Worm (Caenorhabditis elegans) whole organism, young adult: Measurements from ENCODE around the gene srh-270.

Experiments
- B0336.3 ChIP-seq: fragments of 200-800 bp; sonication (Bioruptor generic); IDR thresholded peaks from 2 replicates; pipeline ENCODE4 v1.3.6; 2022; ENCODE audit warnings: missing genetic modification characterization, missing compliant biosample characterization
- C17E4.6 ChIP-seq: fragments of 200-800 bp; sonication (Bioruptor generic); IDR thresholded peaks from 2 replicates; pipeline ENCODE4 v1.3.6; 2022; ENCODE audit warnings: missing genetic modification reagents, missing genetic modification characterization, missing compliant biosample characterization
- D2030.7 ChIP-seq: fragments of 200-800 bp; sonication (Bioruptor generic); IDR thresholded peaks from 2 replicates; pipeline ENCODE4 v1.3.6; 2022; ENCODE audit warnings: missing genetic modification reagents, missing genetic modification characterization, missing compliant biosample characterization
- F22D6.2 ChIP-seq: sonication (generic microtip); optimal IDR thresholded peaks from 2 replicates; lab custom pipeline; 2016; ENCODE audit warnings: mild to moderate bottlenecking, missing genetic modification characterization, missing compliant biosample characterization
- F37B4.10 ChIP-seq: fragments of 200-800 bp; sonication (Bioruptor generic); IDR thresholded peaks from 2 replicates; pipeline ENCODE4 v1.3.6; 2022; ENCODE audit warnings: missing genetic modification characterization, missing compliant biosample characterization
- F49E8.2 ChIP-seq: sonication (generic microtip); optimal IDR thresholded peaks from 3 replicates; lab custom pipeline; 2017; ENCODE audit warnings: missing genetic modification characterization, mild to moderate bottlenecking, missing compliant biosample characterization, antibody characterized with exemption, moderate library complexity; ENCODE audit not compliant: insufficient read depth
- K12H6.12 ChIP-seq: fragments of 200-800 bp; sonication (Bioruptor generic); optimal IDR thresholded peaks from 2 replicates; lab custom pipeline; 2018; ENCODE audit warnings: mild to moderate bottlenecking, missing genetic modification characterization, missing compliant biosample characterization
- Y56A3A.18 ChIP-seq: fragments of 200-800 bp; sonication (Bioruptor generic); IDR thresholded peaks from 2 replicates; pipeline ENCODE4 v1.3.6; 2022; ENCODE audit warnings: missing genetic modification reagents, missing genetic modification characterization, missing compliant biosample characterization
- ZK185.1 ChIP-seq: sonication (generic microtip); optimal IDR thresholded peaks from 2 replicates; lab custom pipeline; 2016; ENCODE audit warnings: mild to moderate bottlenecking, missing genetic modification characterization, missing compliant biosample characterization; ENCODE audit not compliant: poor library complexity, severe bottlenecking
- ama-1 ChIP-seq, 3 experiments: fragments of 150-350 bp in 1 of 3; sonication (generic microtip) in 2 of 3; optimal IDR thresholded peaks; 2 replicates each; lab custom pipeline; 2014 to 2018; ENCODE audit warnings: missing biosample characterization in 2 of 3, missing genetic modification characterization in 2 of 3, missing genetic modification reagents in 2 of 3
- aptf-2 ChIP-seq: fragments of 200-800 bp; sonication (Bioruptor generic); conservative IDR thresholded peaks from 2 replicates; pipeline ENCODE4 v1.3.6; 2022; ENCODE audit warnings: missing genetic modification reagents, missing genetic modification characterization, missing compliant biosample characterization
- attf-3 ChIP-seq: fragments of 200-800 bp; sonication (Bioruptor generic); conservative IDR thresholded peaks from 2 replicates; pipeline ENCODE4 v1.3.6; 2022; ENCODE audit warnings: missing genetic modification reagents, missing genetic modification characterization, missing compliant biosample characterization
- attf-5 ChIP-seq: fragments of 200-800 bp; sonication (Bioruptor generic); optimal IDR thresholded peaks from 2 replicates; lab custom pipeline; 2018; ENCODE audit warnings: mild to moderate bottlenecking, missing genetic modification characterization, missing compliant biosample characterization
- ceh-27 ChIP-seq: fragments of 200-800 bp; sonication (Bioruptor generic); optimal IDR thresholded peaks from 2 replicates; lab custom pipeline; 2018; ENCODE audit warnings: mild to moderate bottlenecking, missing genetic modification characterization, moderate library complexity, missing compliant biosample characterization
- ceh-40 ChIP-seq: fragments of 200-800 bp; sonication (Bioruptor generic); IDR thresholded peaks from 2 replicates; pipeline ENCODE4 v1.3.6; 2022; ENCODE audit warnings: missing genetic modification characterization, missing compliant biosample characterization
- ceh-79 ChIP-seq: sonication (generic microtip); optimal IDR thresholded peaks from 2 replicates; lab custom pipeline; 2017; ENCODE audit warnings: mild to moderate bottlenecking, missing genetic modification characterization, missing compliant biosample characterization
- ceh-91 ChIP-seq: fragments of 200-800 bp; sonication (Bioruptor generic); IDR thresholded peaks from 2 replicates; pipeline ENCODE4 v1.3.6; 2022; ENCODE audit warnings: missing genetic modification reagents, missing genetic modification characterization, missing compliant biosample characterization
- dpff-1 ChIP-seq: sonication (generic microtip); optimal IDR thresholded peaks from 2 replicates; lab custom pipeline; 2017; ENCODE audit warnings: mild to moderate bottlenecking, missing genetic modification characterization, missing compliant biosample characterization
- dpl-1 ChIP-seq: fragments of 150-350 bp; optimal IDR thresholded peaks from 2 replicates; lab custom pipeline; 2014; ENCODE audit warnings: missing biosample characterization, missing genetic modification reagents, missing genetic modification characterization
- efl-1 ChIP-seq: fragments of 150-350 bp; optimal IDR thresholded peaks from 2 replicates; lab custom pipeline; 2014; ENCODE audit warnings: missing biosample characterization, missing genetic modification reagents, missing genetic modification characterization
- egl-18 ChIP-seq: fragments of 200-800 bp; sonication (Bioruptor generic); IDR thresholded peaks from 2 replicates; pipeline ENCODE4 v1.3.6; 2022; ENCODE audit warnings: missing genetic modification reagents, missing genetic modification characterization, missing compliant biosample characterization
- fkh-3 ChIP-seq: sonication (generic microtip); optimal IDR thresholded peaks from 2 replicates; lab custom pipeline; 2016; ENCODE audit warnings: mild to moderate bottlenecking, missing genetic modification characterization, missing compliant biosample characterization
- gei-17 ChIP-seq: fragments of 200-800 bp; sonication (Bioruptor generic); optimal IDR thresholded peaks from 2 replicates; lab custom pipeline; 2018; ENCODE audit warnings: mild to moderate bottlenecking, missing genetic modification characterization, missing compliant biosample characterization
- hlh-12 ChIP-seq: sonication (generic microtip); optimal IDR thresholded peaks from 2 replicates; lab custom pipeline; 2016; ENCODE audit warnings: missing genetic modification characterization, missing compliant biosample characterization
- hlh-26 ChIP-seq: fragments of 200-800 bp; sonication (Bioruptor generic); conservative IDR thresholded peaks from 2 replicates; pipeline ENCODE4 v1.3.6; 2022; ENCODE audit warnings: missing genetic modification reagents, missing genetic modification characterization, missing compliant biosample characterization
- lin-35 ChIP-seq, 3 experiments: fragments of 150-350 bp in 2 of 3; sonication (generic microtip) in 1 of 3; optimal IDR thresholded peaks; 2 replicates each; lab custom pipeline; 2014 to 2018; ENCODE audit warnings: missing biosample characterization in 3 of 3, missing genetic modification characterization in 3 of 3, missing genetic modification reagents in 3 of 3
- mel-28 ChIP-seq: sonication (generic microtip); optimal IDR thresholded peaks from 2 replicates; lab custom pipeline; 2016; ENCODE audit warnings: borderline replicate concordance, mild to moderate bottlenecking, missing genetic modification characterization, missing compliant biosample characterization
- mxl-1 ChIP-seq: sonication (generic microtip); optimal IDR thresholded peaks from 2 replicates; lab custom pipeline; 2016; ENCODE audit warnings: missing genetic modification characterization, missing compliant biosample characterization
- nfya-2 ChIP-seq: fragments of 200-800 bp; sonication (Bioruptor generic); IDR thresholded peaks from 2 replicates; pipeline ENCODE4 v1.3.6; 2022; ENCODE audit warnings: missing genetic modification reagents, missing genetic modification characterization, missing compliant biosample characterization
- nfyb-1 ChIP-seq: fragments of 200-800 bp; sonication (Bioruptor generic); IDR thresholded peaks from 2 replicates; pipeline ENCODE4 v1.3.6; 2022; ENCODE audit warnings: missing genetic modification reagents, missing genetic modification characterization, missing compliant biosample characterization
- nhr-80 ChIP-seq: sonication (generic microtip); optimal IDR thresholded peaks from 2 replicates; lab custom pipeline; 2016; ENCODE audit warnings: missing genetic modification characterization, missing compliant biosample characterization
- pha-4 ChIP-seq: fragments of 150-350 bp; sonication (generic microtip); optimal IDR thresholded peaks from 2 replicates; lab custom pipeline; 2014; ENCODE audit warnings: missing biosample characterization, missing genetic modification reagents, missing genetic modification characterization
- rec-8 ChIP-seq, 2 experiments: sonication (generic microtip); optimal IDR thresholded peaks; 2 replicates each; lab custom pipeline; 2016; ENCODE audit warnings: mild to moderate bottlenecking in 2 of 2, missing genetic modification characterization in 2 of 2, missing genetic modification reagents in 2 of 2, missing genotype in 2 of 2, missing biosample characterization in 1 of 2, missing compliant biosample characterization in 1 of 2, moderate library complexity in 1 of 2
- rpc-1 ChIP-seq, 2 experiments: fragments of 150-350 bp in 1 of 2; sonication (generic microtip) in 1 of 2; optimal IDR thresholded peaks; 2 replicates each; lab custom pipeline; 2014 to 2018; ENCODE audit warnings: missing biosample characterization in 1 of 2, missing genetic modification characterization in 1 of 2, missing genetic modification reagents in 1 of 2, missing genotype in 1 of 2
- snpc-1.1 ChIP-seq: sonication (generic microtip); optimal IDR thresholded peaks from 2 replicates; lab custom pipeline; 2017; ENCODE audit warnings: missing genetic modification characterization, mild to moderate bottlenecking, missing compliant biosample characterization, antibody characterized with exemption, moderate library complexity, missing genotype, missing genetic modification reagents; ENCODE audit not compliant: insufficient read depth
- snpc-4 ChIP-seq, 5 experiments: fragments of 150-350 bp in 1 of 5; sonication (generic microtip) in 4 of 5; optimal IDR thresholded peaks; 2 replicates each; lab custom pipeline; 2014 to 2018; ENCODE audit warnings: missing genetic modification characterization in 5 of 5, missing biosample characterization in 3 of 5, antibody characterized with exemption in 2 of 5, mild to moderate bottlenecking in 2 of 5, missing compliant biosample characterization in 2 of 5, missing genotype in 2 of 5, moderate library complexity in 2 of 5, missing genetic modification reagents in 1 of 5
- somi-1 ChIP-seq: fragments of 200-800 bp; sonication (Bioruptor generic); optimal IDR thresholded peaks from 2 replicates; lab custom pipeline; 2018; ENCODE audit warnings: mild to moderate bottlenecking, missing genetic modification characterization, missing compliant biosample characterization
- sptf-2 ChIP-seq: fragments of 200-800 bp; sonication (Bioruptor generic); optimal IDR thresholded peaks from 2 replicates; lab custom pipeline; 2018; ENCODE audit warnings: mild to moderate bottlenecking, missing genetic modification characterization, missing compliant biosample characterization
- tbx-9 ChIP-seq: sonication (generic microtip); optimal IDR thresholded peaks from 2 replicates; lab custom pipeline; 2016; ENCODE audit warnings: borderline replicate concordance, missing genetic modification characterization, inconsistent platforms, missing compliant biosample characterization
- unc-130 ChIP-seq: sonication (generic microtip); optimal IDR thresholded peaks from 2 replicates; lab custom pipeline; 2016; ENCODE audit warnings: missing genetic modification reagents, missing genetic modification characterization, missing compliant biosample characterization
- unc-62 ChIP-seq: fragments of 150-350 bp; optimal IDR thresholded peaks from 2 replicates; lab custom pipeline; 2014; ENCODE audit warnings: missing biosample characterization, missing genetic modification reagents, missing genetic modification characterization
- zfh-2 ChIP-seq: fragments of 200-800 bp; sonication (Bioruptor generic); conservative IDR thresholded peaks from 2 replicates; pipeline ENCODE4 v1.3.6; 2022; ENCODE audit warnings: missing genetic modification reagents, missing genetic modification characterization, missing compliant biosample characterization

The srh-270 gene

DNA sequence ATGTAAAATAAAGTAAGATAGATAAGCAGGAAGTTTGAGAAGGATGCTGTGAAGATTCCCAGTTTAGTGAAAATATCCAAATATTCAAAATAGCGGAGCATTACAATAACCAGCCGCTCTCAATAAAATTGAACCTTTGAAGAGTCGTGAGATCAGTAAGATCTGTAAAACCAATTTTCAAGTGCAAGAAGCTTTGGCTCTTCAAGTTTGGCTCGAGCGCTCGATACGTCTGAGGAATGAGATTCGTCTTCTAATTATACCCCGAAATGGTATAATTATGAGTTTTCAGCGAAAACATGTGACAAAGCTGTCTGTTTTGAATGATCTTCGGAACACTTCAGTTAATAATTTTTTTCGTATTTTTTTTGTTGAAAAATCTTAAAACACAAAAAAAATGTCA lies 38.5 kb upstream of the srh-270 start, which contains the start of gene str-46:
str-46 (minus strand) TSS at position 101 of the 400 bp plus-strand sequence.
- TF ChIP-seq lin-35 (GFP tag; optimal IDR thresholded peaks at IDR 0.05; lab: Kevin White, UChicago) = no peak
- no peak for TF ChIP-seq B0336.3 (GFP tag; lab: Robert Waterston, UW)
- TF ChIP-seq dpff-1 (tag; lab: Kevin White, UChicago) = no peak
- no peak for TF ChIP-seq Y56A3A.18 (GFP tag; lab: Robert Waterston, UW)
- TF ChIP-seq tbx-9 (tag; lab: Kevin White, UChicago) = no peak
- TF ChIP-seq, all 124 proteins: peak for 0

DNA sequence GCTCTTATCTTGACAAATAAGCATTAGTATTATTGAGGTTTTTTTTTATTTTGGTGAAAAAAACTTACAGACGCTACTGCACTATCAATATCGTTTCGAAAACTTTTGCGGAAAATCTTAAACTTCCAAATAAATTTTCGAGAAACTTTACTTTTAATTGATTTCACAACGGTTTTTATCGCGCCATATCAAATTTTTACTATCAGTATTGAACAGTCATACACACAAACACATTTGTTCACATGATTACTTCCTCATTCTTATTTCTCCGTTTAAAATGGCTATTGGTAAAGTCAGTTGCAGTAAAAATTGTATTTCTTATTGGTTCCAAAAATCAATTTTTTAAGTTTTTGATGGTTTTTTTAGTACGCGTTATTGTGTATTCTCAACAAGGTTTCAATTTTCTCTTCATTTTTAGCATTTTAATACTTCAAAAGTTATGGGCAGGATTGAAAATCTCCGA lies 34.8 kb upstream of the srh-270 start, which contains the start of gene pals-32:
pals-32 (plus strand) TSS at position 413 of the 463 bp plus-strand sequence.
- TF ChIP-seq ceh-79 (tag; lab: Kevin White, UChicago) (no peak), snpc-4 (GFP tag; optimal IDR thresholded peaks at IDR 0.05; lab: Kevin White, UChicago) (no peak), snpc-4 (tag; optimal IDR thresholded peaks at IDR 0.05; lab: Kevin White, UChicago) (no peak), lin-35 (GFP tag; optimal IDR thresholded peaks at IDR 0.05; lab: Kevin White, UChicago) (no peak), somi-1 (GFP tag; lab: Kevin White, UChicago) (no peak), ceh-40 (GFP tag; lab: Robert Waterston, UW) (no peak), snpc-1.1 (tag; lab: Kevin White, UChicago) (no peak), rec-8 (tag; optimal IDR thresholded peaks at IDR 0.05; lab: Kevin White, UChicago) (no peak), pha-4 (tag; lab: Kevin White, UChicago) (no peak), mel-28 (tag; lab: Kevin White, UChicago) (no peak), unc-62 (GFP tag; lab: Kevin White, UChicago) (no peak), hlh-12 (no peak), F22D6.2 (tag; lab: Kevin White, UChicago) (no peak), fkh-3 (tag; lab: Kevin White, UChicago) (no peak), F37B4.10 (GFP tag; lab: Robert Waterston, UW) (no peak), tbx-9 (tag; lab: Kevin White, UChicago) (no peak), nhr-80 (tag; lab: Kevin White, UChicago) (no peak), egl-18 (no peak), attf-3 (GFP tag; lab: Robert Waterston, UW) (no peak), gei-17 (GFP tag; lab: Kevin White, UChicago) (no peak), ceh-27 (GFP tag; lab: Kevin White, UChicago) (no peak)

DNA sequence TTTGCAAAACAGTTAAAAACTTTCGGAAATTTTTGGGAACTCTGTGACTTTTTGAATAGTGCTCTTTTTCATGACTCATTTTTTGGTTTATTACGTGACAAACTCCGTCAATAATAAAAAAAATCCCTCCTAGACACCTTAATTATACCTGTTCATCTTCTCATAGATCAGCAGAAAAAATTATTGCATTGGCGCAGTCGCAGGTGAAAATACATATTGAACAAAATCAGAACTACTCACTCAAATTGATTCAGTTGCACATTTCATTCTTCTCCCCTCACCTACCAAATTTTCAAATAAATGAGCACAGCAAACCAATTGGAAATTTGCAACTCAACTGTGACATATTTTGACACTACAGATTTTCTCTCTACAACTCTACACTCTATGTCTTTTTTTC lies 31.6 kb upstream of the srh-270 start, which contains the start of gene srh-127:
srh-127 (plus strand) TSS at position 301 of the 400 bp plus-strand sequence.
- TF ChIP-seq ceh-91 (GFP tag; lab: Robert Waterston, UW) (no peak), attf-5 (no peak), K12H6.12 (tag; lab: Kevin White, UChicago) (no peak), C17E4.6 (GFP tag; lab: Robert Waterston, UW) (no peak)

DNA sequence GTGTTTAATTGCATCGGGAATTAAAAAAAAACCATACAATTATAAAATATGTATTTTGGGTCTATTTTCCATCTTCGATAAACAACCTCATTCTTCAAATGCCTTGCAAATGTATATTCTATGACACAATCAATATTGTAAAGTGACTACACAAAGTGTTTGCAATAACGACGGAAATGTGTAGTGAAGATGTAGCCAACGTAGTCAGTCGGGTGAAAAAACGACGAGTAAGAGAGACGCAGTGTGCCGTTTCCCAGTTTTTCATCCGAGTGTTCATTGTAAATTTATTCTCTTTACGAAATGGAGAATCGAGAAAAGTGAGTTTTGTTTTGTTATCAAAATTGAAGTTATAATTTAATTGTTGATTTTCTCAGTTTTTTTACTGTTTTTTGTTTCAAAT lies 30.5 kb upstream of the srh-270 start, which contains the start of gene F37B4.15:
F37B4.15 (plus strand) TSS at position 301 of the 400 bp plus-strand sequence.
- TF ChIP-seq D2030.7 (GFP tag; lab: Robert Waterston, UW) = no peak
- TF ChIP-seq nhr-80 (tag; lab: Kevin White, UChicago) = no peak
- TF ChIP-seq mxl-1 (tag; lab: Kevin White, UChicago) = no peak
- TF ChIP-seq hlh-26 = no peak
- TF ChIP-seq K12H6.12 (tag; lab: Kevin White, UChicago) = no peak
- TF ChIP-seq nfya-2 (GFP tag; lab: Robert Waterston, UW) = no peak
- TF ChIP-seq rpc-1 (optimal IDR thresholded peaks at IDR 0.05; lab: Kevin White, UChicago) = no peak
- TF ChIP-seq rpc-1 (tag; optimal IDR thresholded peaks at IDR 0.05; lab: Kevin White, UChicago) = no peak
- no peak for TF ChIP-seq sptf-2 (GFP tag; lab: Kevin White, UChicago)
- no peak for TF ChIP-seq ama-1 (optimal IDR thresholded peaks at IDR 0.05; lab: Kevin White, UChicago)
- TF ChIP-seq ama-1 (GFP tag; optimal IDR thresholded peaks at IDR 0.05; lab: Kevin White, UChicago) = no peak
- TF ChIP-seq dpl-1 (GFP tag; lab: Kevin White, UChicago) = no peak
- TF ChIP-seq ceh-27 (GFP tag; lab: Kevin White, UChicago) = no peak
- no peak for TF ChIP-seq F49E8.2 (tag; lab: Kevin White, UChicago)
- TF ChIP-seq efl-1 (GFP tag; lab: Kevin White, UChicago) = no peak
- TF ChIP-seq ZK185.1 = no peak
- no peak for TF ChIP-seq unc-130 (GFP tag; lab: Kevin White, UChicago)
- TF ChIP-seq aptf-2 (GFP tag; lab: Robert Waterston, UW) = no peak
- no peak for TF ChIP-seq zfh-2 (GFP tag; lab: Robert Waterston, UW)
- no peak for TF ChIP-seq nfyb-1 (GFP tag; lab: Robert Waterston, UW)
